Worm (Caenorhabditis elegans) whole organism, L2 larva: Measurements from ENCODE around the gene gcy-6.

ENCODE experiments used
- elt-1 ChIP-seq: fragments of 150-350 bp; optimal IDR thresholded peaks from 2 replicates; lab custom pipeline; 2014; ENCODE audit warnings: missing biosample characterization, missing genetic modification characterization
- lin-39 ChIP-seq: fragments of 150-350 bp; optimal IDR thresholded peaks from 2 replicates; lab custom pipeline; 2014; ENCODE audit warnings: missing biosample characterization, missing genetic modification reagents, missing genetic modification characterization
- nhr-23 ChIP-seq: fragments of 150-350 bp; optimal IDR thresholded peaks from 2 replicates; lab custom pipeline; 2014; ENCODE audit warnings: missing biosample characterization, missing genetic modification reagents, missing genetic modification characterization
- snpc-4 ChIP-seq: fragments of 150-350 bp; optimal IDR thresholded peaks from 2 replicates; lab custom pipeline; 2014; ENCODE audit warnings: missing biosample characterization, missing genetic modification characterization

- no peak for TF ChIP-seq nhr-23 (tag; lab: Kevin White, UChicago)
- TF ChIP-seq lin-39 (tag; lab: Kevin White, UChicago) = no peak
- TF ChIP-seq elt-1 (tag; lab: Kevin White, UChicago) = no peak
- no peak for TF ChIP-seq snpc-4 (tag; lab: Kevin White, UChicago)
Measured at ce11 chrV:10270214-10270613, 43.6 kb downstream of the gcy-6 start, which contains the start of gene ric-4.
